Worm (Caenorhabditis elegans): ENCODE data around the gene C01F6.14.

The C01F6.14 gene

DNA sequence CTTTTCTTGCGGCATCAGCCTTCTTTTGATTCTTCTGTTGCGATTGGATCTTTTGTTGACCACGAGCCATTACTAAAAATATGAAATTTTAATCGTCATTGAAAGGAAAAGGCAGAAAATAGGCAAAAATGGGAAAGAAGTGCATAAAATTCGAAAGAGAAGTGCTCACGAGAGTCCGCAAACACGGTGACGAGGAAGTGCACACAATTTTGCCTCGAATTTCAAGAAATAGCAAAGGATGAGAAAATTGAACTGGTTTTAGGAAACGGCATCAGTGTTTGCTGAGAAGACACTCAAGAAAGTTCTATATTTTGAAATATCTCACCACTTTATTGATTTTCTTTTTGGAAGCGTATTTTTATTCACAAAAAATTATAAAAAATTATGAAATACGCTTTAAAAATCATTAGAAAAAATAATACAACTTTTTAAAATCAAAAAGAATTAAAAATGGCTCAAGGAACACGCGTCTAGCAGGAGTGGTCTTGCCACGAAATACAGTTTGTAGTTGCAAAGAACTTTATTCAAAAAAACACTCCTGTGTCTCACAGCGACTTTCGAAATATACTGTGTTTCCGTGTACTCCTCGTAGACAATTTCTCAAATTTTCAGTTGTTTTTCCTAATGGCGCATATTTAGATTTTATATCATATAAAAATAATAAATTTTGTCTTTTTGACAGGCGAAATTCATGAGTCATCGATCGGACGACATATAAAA lies 7.6 kb downstream of the C01F6.14 start, which contains the start of the genes znf-706 and cpna-3 (continued):
- TF ChIP-seq ets-4 (GFP tag; optimal IDR thresholded peaks at IDR 0.05) (no peak), snpc-3.4 (tag; optimal IDR thresholded peaks at IDR 0.05) (peak; percentile 32), rec-8 (tag; optimal IDR thresholded peaks at IDR 0.05) (no peak), xnd-1 (tag; optimal IDR thresholded peaks at IDR 0.05) (peak; percentile 35), gei-17 (GFP tag; optimal IDR thresholded peaks at IDR 0.05) (no peak), efl-1 (GFP tag; optimal IDR thresholded peaks at IDR 0.05) (peak; percentile 32), ZK185.1 (tag; optimal IDR thresholded peaks at IDR 0.05; ENCODE audit: poor library complexity, severe bottlenecking) (no peak), rpc-1 (optimal IDR thresholded peaks at IDR 0.05) (no peak), rpc-1 (tag; optimal IDR thresholded peaks at IDR 0.05) (no peak), ztf-26 (tag; optimal IDR thresholded peaks at IDR 0.05) (no peak), egl-44 (GFP tag; IDR thresholded peaks at IDR 0.05) (no peak), ceh-91 (GFP tag; IDR thresholded peaks at IDR 0.05) (peak; percentile 73), nfya-2 (GFP tag; IDR thresholded peaks at IDR 0.05) (no peak), fkh-3 (tag; optimal IDR thresholded peaks at IDR 0.05) (no peak), tbp1 (GFP tag; optimal IDR thresholded peaks at IDR 0.05) (peak; percentile 37), lin-54 (GFP tag; optimal IDR thresholded peaks at IDR 0.05) (peak; percentile 57), madf-8 (GFP tag; conservative IDR thresholded peaks at IDR 0.05) (peak; percentile 61), lsl-1 (GFP tag; optimal IDR thresholded peaks at IDR 0.05) (peak; percentile 91), B0336.3 (GFP tag; IDR thresholded peaks at IDR 0.05) (no peak), F33H1.4 (GFP tag; IDR thresholded peaks at IDR 0.05) (peak; percentile 88), snpc-4 (GFP tag; optimal IDR thresholded peaks at IDR 0.05) (no peak), snpc-4 (tag; optimal IDR thresholded peaks at IDR 0.05) (peak in 2 of 4 experiments; percentile 21 to 62), ceh-100 (GFP tag; IDR thresholded peaks at IDR 0.05) (no peak), ama-1 (optimal IDR thresholded peaks at IDR 0.05) (no peak), ama-1 (GFP tag; optimal IDR thresholded peaks at IDR 0.05) (no peak)

DNA sequence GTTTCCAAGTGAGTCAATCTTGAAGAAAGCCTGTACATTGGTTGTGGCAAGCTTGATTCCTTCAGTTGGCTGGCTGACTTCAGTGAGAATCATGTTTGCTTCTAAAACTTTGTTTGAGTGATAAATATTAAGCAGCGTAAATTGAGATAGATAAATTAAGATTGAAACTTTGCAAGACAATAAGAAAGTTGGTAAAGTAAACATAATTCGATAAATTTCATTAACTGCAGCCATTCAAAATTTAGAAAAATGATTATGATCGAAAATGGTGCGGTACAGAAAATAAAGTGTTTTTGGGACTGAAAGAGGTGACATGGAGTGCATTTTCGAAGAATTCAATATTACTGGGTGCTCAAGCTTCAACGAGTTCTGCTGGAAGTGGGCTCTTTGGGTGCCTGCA lies 8.4 kb downstream of the C01F6.14 start, which contains the start of gene icln-1:
icln-1 (minus strand) TSS at position 101 of the 400 bp plus-strand sequence.
- TF ChIP-seq madf-6 (GFP tag; IDR thresholded peaks at IDR 0.05): peak; percentile 44; the same call in 1 of the 2 replicates
- TF ChIP-seq nfya-2 (GFP tag; IDR thresholded peaks at IDR 0.05): no peak
- TF ChIP-seq tbp1 (GFP tag; optimal IDR thresholded peaks at IDR 0.05): no peak
- no peak for TF ChIP-seq Y95B8A.8 (GFP tag; IDR thresholded peaks at IDR 0.05)
- TF ChIP-seq attf-6 (GFP tag; IDR thresholded peaks at IDR 0.05): 0 out of 2 replicates have a peak, but pooled peaks have one; percentile 35
- no peak for TF ChIP-seq aptf-2 (GFP tag; conservative IDR thresholded peaks at IDR 0.05)
- no peak for TF ChIP-seq C06A6.2 (GFP tag; conservative IDR thresholded peaks at IDR 0.05)
- no peak for TF ChIP-seq ceh-91 (GFP tag; IDR thresholded peaks at IDR 0.05)
- no peak for TF ChIP-seq nhr-90 (tag; optimal IDR thresholded peaks at IDR 0.05)

DNA sequence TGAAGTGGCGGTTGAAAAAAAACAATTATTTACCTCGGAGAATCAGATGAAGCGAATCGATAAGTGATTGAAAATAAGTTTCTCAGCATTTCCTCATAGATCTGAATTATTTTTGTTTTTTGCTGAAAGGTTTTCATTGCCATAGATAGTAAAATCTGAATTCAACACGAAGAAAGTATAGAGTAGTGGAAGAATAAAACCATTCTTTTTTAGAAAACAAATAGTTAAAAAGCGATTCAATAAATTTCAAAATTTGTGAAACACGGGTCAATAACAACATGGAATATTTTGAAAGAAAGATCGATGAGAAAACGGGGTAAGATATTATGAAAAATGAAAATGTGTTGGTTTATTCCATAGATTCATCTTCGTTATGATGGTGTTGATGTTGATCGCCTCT lies 9.6 kb downstream of the C01F6.14 start, which contains the start of gene mrpl-42:
mrpl-42 (minus strand) TSS at position 101 of the 400 bp plus-strand sequence.
- no peak for TF ChIP-seq mcd-1 (GFP tag; IDR thresholded peaks at IDR 0.05)
- TF ChIP-seq lin-54 (GFP tag; optimal IDR thresholded peaks at IDR 0.05): no peak

ce11 chrIV:9093932-9094331 lies 10.0 kb downstream of the C01F6.14 start, which contains the start of gene lpl-1:
Gene lpl-1, minus strand, starts transcription at chrIV:9094032.
- TF ChIP-seq sptf-2 (GFP tag; optimal IDR thresholded peaks at IDR 0.05) (no peak), ztf-26 (tag; optimal IDR thresholded peaks at IDR 0.05) (no peak), repo-1 (tag; optimal IDR thresholded peaks at IDR 0.05) (peak; percentile 15)

Data from whole organism, young adult.